Fruit fly (Drosophila melanogaster): ENCODE data around the gene CG4259.

CG4259 gene

dm6 chr2L:2130157-2130987 lies 1.3 kb upstream of the CG4259 start, which contains the start of gene Glyp (continued):
- TF ChIP-seq Sox100B (GFP tag; optimal IDR thresholded peaks at IDR 0.05) = peak; percentile 97
- peak; percentile 99 for TF ChIP-seq Fer1 (GFP tag; optimal IDR thresholded peaks at IDR 0.05)
- TF ChIP-seq Hr51 (GFP tag; optimal IDR thresholded peaks at IDR 0.05) = peak; percentile 85 to 99
- TF ChIP-seq CTCF (GFP tag; optimal IDR thresholded peaks at IDR 0.05) = peak; percentile 97
- TF ChIP-seq shn (GFP tag; optimal IDR thresholded peaks at IDR 0.05) = peak; percentile 65
- peak; percentile 62 for TF ChIP-seq CG16863 (GFP tag; optimal IDR thresholded peaks at IDR 0.05)
- TF ChIP-seq fd64A (GFP tag; optimal IDR thresholded peaks at IDR 0.05) = peak; percentile 82
- peak; percentile 87 for TF ChIP-seq Deaf1 (tag; optimal IDR thresholded peaks at IDR 0.05)
- TF ChIP-seq inv (GFP tag; IDR thresholded peaks at IDR 0.05; ENCODE audit: partially characterized antibody) = no peak

- TF ChIP-seq Dek (tag; optimal IDR thresholded peaks at IDR 0.05) = no peak
- peak; percentile 87 for TF ChIP-seq CG11504 (tag; optimal IDR thresholded peaks at IDR 0.05)
- peak; percentile 87 for TF ChIP-seq CG31365 (tag; optimal IDR thresholded peaks at IDR 0.05)
- no peak for TF ChIP-seq ci (GFP tag; IDR thresholded peaks at IDR 0.05)
- no peak for TF ChIP-seq zfh1 (GFP tag; IDR thresholded peaks at IDR 0.05)
- no peak for TF ChIP-seq cg (GFP tag; optimal IDR thresholded peaks at IDR 0.05)
- no peak for TF ChIP-seq TFAM (GFP tag; optimal IDR thresholded peaks at IDR 0.05)
- no peak for TF ChIP-seq Hmx (GFP tag; optimal IDR thresholded peaks at IDR 0.05)
- no peak for TF ChIP-seq Poxn (GFP tag; IDR thresholded peaks at IDR 0.05)
- TF ChIP-seq CG10267 (tag; optimal IDR thresholded peaks at IDR 0.05) = no peak
- no peak for TF ChIP-seq CG18262 (tag; optimal IDR thresholded peaks at IDR 0.05)
- no peak for TF ChIP-seq sima (GFP tag; optimal IDR thresholded peaks at IDR 0.05)
- no peak for TF ChIP-seq CG4404 (GFP tag; IDR thresholded peaks at IDR 0.05)
These were observed 18.6 kb downstream of the CG4259 start for dm6 chr2L:2110350-2110888.

- TF ChIP-seq shn (GFP tag; optimal IDR thresholded peaks at IDR 0.05) (no peak), Lpt (GFP tag; optimal IDR thresholded peaks at IDR 0.05) (no peak), Aef1 (GFP tag; IDR thresholded peaks at IDR 0.05) (no peak), CG10565 (GFP tag; optimal IDR thresholded peaks at IDR 0.05) (no peak), Deaf1 (tag; optimal IDR thresholded peaks at IDR 0.05) (peak; percentile 95), Med (GFP tag) (peak; percentile 61), sc (optimal IDR thresholded peaks at IDR 0.05) (no peak), sc (GFP tag; optimal IDR thresholded peaks at IDR 0.05) (no peak), HLH3B (GFP tag; IDR thresholded peaks at IDR 0.05) (no peak), knrl (GFP tag; IDR thresholded peaks at IDR 0.05; ENCODE audit: partially characterized antibody) (0 out of 3 replicates have a peak, but pooled peaks have one; percentile 14), CG33213 (GFP tag; optimal IDR thresholded peaks at IDR 0.05) (no peak), CG31365 (tag; optimal IDR thresholded peaks at IDR 0.05) (no peak), CG13894 (tag; optimal IDR thresholded peaks at IDR 0.05) (peak; percentile 44), CG3995 (GFP tag; optimal IDR thresholded peaks at IDR 0.05) (no peak), bcd (GFP tag; optimal IDR thresholded peaks at IDR 0.05) (no peak), ci (GFP tag; IDR thresholded peaks at IDR 0.05) (no peak), CG8089 (GFP tag; optimal IDR thresholded peaks at IDR 0.05) (no peak), gro (GFP tag; optimal IDR thresholded peaks at IDR 0.05) (no peak), pita (GFP tag; optimal IDR thresholded peaks at IDR 0.05) (no peak), CG1233 (GFP tag; optimal IDR thresholded peaks at IDR 0.05) (no peak), sim (GFP tag; IDR thresholded peaks at IDR 0.05) (no peak), odd (GFP tag; optimal IDR thresholded peaks at IDR 0.05) (no peak), Atf-2 (GFP tag; optimal IDR thresholded peaks at IDR 0.05) (no peak), Jarid2 (GFP tag; optimal IDR thresholded peaks at IDR 0.05) (no peak), CG16815 (GFP tag; optimal IDR thresholded peaks at IDR 0.05) (no peak), Oli (tag; optimal IDR thresholded peaks at IDR 0.05) (no peak), toy (GFP tag; IDR thresholded peaks at IDR 0.05) (no peak), pfk (GFP tag; optimal IDR thresholded peaks at IDR 0.05) (no peak), CG34422 (GFP tag; IDR thresholded peaks at IDR 0.05) (peak; percentile 19; the same call in 1 of the 3 replicates)
These were observed 19.3 kb downstream of the CG4259 start, which contains the start of gene dpr3 for dm6 chr2L:2109746-2110145. dpr3 (minus strand) TSS chr2L:2109878.
